Fruit fly (Drosophila melanogaster) S2 (cell line): ENCODE results near the gene CG9106.

Source experiments
- CG8478 ChIP-seq: fragments of >200 bp; optimal IDR thresholded peaks from 2 replicates; lab custom pipeline; 2018
- CTCF ChIP-seq, 2 experiments: fragments of >200 bp; optimal IDR thresholded peaks; 2 replicates each; lab custom pipeline; 2018

DNA sequence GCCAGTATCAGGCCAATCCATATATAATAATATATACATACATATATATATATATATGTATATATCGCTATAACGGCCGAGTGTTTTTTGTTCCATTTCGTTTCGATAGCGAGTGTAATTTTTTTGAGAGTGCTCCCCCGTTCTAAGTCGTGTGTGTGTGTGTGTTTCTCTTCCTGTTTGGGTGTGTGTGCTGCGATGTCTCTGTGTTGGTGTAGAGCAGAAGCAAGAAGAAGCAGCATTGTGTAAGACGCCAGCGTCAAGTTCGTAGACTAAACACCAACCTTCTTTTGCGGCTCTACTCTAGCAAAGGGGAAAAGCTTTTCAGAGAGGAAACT, 25.7 kb upstream of the CG9106 start:
- TF ChIP-seq CTCF (optimal IDR thresholded peaks at IDR 0.05; lab: Kevin White, UChicago) (no peak), CG8478 (no peak)
